Worm (Caenorhabditis elegans) whole organism, early embryonic: Measurements from ENCODE around the gene bub-3.

ENCODE experiments used
- B0310.2 ChIP-seq: sonication (generic microtip); optimal IDR thresholded peaks from 2 replicates; lab custom pipeline; 2016; ENCODE audit warnings: mild to moderate bottlenecking, missing genetic modification characterization, missing compliant biosample characterization
- aly-1 ChIP-seq: sonication (generic microtip); optimal IDR thresholded peaks from 2 replicates; lab custom pipeline; 2016; ENCODE audit warnings: missing genetic modification characterization, missing compliant biosample characterization

ce11 chrII:13723754-13724153 lies 2.1 kb upstream of the bub-3 start:
- TF ChIP-seq B0310.2 (tag; lab: Kevin White, UChicago), result no peak
- TF ChIP-seq aly-1 (tag; lab: Kevin White, UChicago), result no peak
